Worm (Caenorhabditis elegans) whole organism, midembryonic: ENCODE data around the gene lact-3.

Source experiments
- klf-2 ChIP-seq: fragments of 200-800 bp; sonication (Bioruptor generic); conservative IDR thresholded peaks from 2 replicates; pipeline ENCODE4 v1.3.6; 2022; ENCODE audit warnings: missing genetic modification reagents, missing genetic modification characterization, missing compliant biosample characterization
- ref-1 ChIP-seq: fragments of 200-800 bp; sonication (Bioruptor generic); conservative IDR thresholded peaks from 2 replicates; pipeline ENCODE4 v1.3.6; 2022; ENCODE audit warnings: missing genetic modification reagents, missing genetic modification characterization, missing compliant biosample characterization

DNA sequence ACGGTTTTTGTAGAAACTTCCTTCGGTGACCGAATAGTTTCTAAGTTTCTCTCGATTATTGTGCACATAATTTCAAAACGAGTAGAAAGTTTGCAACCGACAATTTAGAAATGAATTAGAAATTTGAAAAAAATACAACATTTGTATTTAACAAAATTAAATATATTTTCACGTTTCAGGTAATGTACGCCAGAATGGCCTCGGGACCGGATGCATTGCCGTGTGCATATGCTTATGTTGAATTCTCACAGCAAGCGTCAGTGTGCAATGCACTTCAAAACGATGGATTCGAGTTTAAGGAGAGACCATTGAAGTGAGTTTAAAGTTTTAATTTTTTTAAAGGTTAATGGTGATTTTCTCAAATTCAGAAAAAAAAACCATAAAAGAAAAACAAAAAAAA, 3.4 kb upstream of the lact-3 start, which contains the start of gene marc-2:
- TF ChIP-seq klf-2 (GFP tag; lab: Robert Waterston, UW) (no peak), ref-1 (GFP tag; lab: Robert Waterston, UW) (no peak)
